Worm (Caenorhabditis elegans) whole organism, L1 larva: ENCODE measurements around the gene arrd-13.

Experiments used
- alr-1 ChIP-seq: fragments of 200-800 bp; sonication (Bioruptor generic); optimal IDR thresholded peaks from 2 replicates; lab custom pipeline; 2018; ENCODE audit warnings: borderline replicate concordance, mild to moderate bottlenecking, missing genetic modification characterization, missing compliant biosample characterization
- aly-2 ChIP-seq: fragments of 150-350 bp; optimal IDR thresholded peaks from 2 replicates; lab custom pipeline; 2014; ENCODE audit warnings: missing biosample characterization, missing genetic modification characterization
- blmp-1 ChIP-seq: fragments of 150-350 bp; optimal IDR thresholded peaks from 2 replicates; lab custom pipeline; 2014; ENCODE audit warnings: missing biosample characterization, missing genetic modification characterization
- ceh-63 ChIP-seq: fragments of 200-800 bp; sonication (Bioruptor generic); optimal IDR thresholded peaks from 2 replicates; lab custom pipeline; 2018; ENCODE audit warnings: mild to moderate bottlenecking, missing genetic modification characterization, missing compliant biosample characterization
- ceh-8 ChIP-seq: fragments of 200-800 bp; sonication (Bioruptor generic); optimal IDR thresholded peaks from 2 replicates; lab custom pipeline; 2018; ENCODE audit warnings: mild to moderate bottlenecking, missing genetic modification characterization, moderate library complexity, missing compliant biosample characterization
- ceh-88 ChIP-seq: fragments of 200-800 bp; sonication (Bioruptor generic); IDR thresholded peaks from 2 replicates; pipeline ENCODE4 v1.3.6; 2022; ENCODE audit warnings: missing genetic modification characterization, missing compliant biosample characterization
- ceh-90 ChIP-seq: sonication (generic microtip); optimal IDR thresholded peaks from 2 replicates; lab custom pipeline; 2016; ENCODE audit warnings: missing genetic modification characterization, missing compliant biosample characterization
- ces-1 ChIP-seq: fragments of 150-350 bp; optimal IDR thresholded peaks from 2 replicates; lab custom pipeline; 2014; ENCODE audit warnings: missing biosample characterization, missing genetic modification reagents, missing genetic modification characterization
- dpl-1 ChIP-seq, 3 experiments: fragments of 150-350 bp in 2 of 3; sonication (generic microtip) in 1 of 3; optimal IDR thresholded peaks; 2 replicates each; lab custom pipeline; 2014 to 2017; ENCODE audit warnings: missing biosample characterization in 3 of 3, missing genetic modification characterization in 3 of 3, missing genetic modification reagents in 3 of 3
- dsc-1 ChIP-seq: sonication (generic microtip); optimal IDR thresholded peaks from 2 replicates; lab custom pipeline; 2016; ENCODE audit warnings: mild to moderate bottlenecking, missing genetic modification characterization, missing compliant biosample characterization
- efl-1 ChIP-seq, 4 experiments: fragments of 150-350 bp; optimal IDR thresholded peaks in 3 of 4; peaks in 1 of 4; 1 replicate in 1 of 4; 2 replicates in 3 of 4; lab custom pipeline; 2014; ENCODE audit warnings: missing biosample characterization in 2 of 4, missing genetic modification characterization in 2 of 4, missing genetic modification reagents in 2 of 4
- elt-3 ChIP-seq, 6 experiments: fragments of 150-350 bp in 1 of 6; sonication (generic microtip); optimal IDR thresholded peaks; 2 replicates each; lab custom pipeline; 2017 to 2018; ENCODE audit warnings: missing biosample characterization in 6 of 6, missing genetic modification characterization in 6 of 6, inconsistent platforms in 1 of 6
- ets-5 ChIP-seq: fragments of 200-800 bp; sonication (Bioruptor generic); IDR thresholded peaks from 2 replicates; pipeline ENCODE4 v1.3.6; 2022; ENCODE audit warnings: missing genetic modification characterization, missing compliant biosample characterization
- hlh-4 ChIP-seq: sonication (generic microtip); optimal IDR thresholded peaks from 2 replicates; lab custom pipeline; 2016; ENCODE audit warnings: mild to moderate bottlenecking, missing genetic modification characterization, missing compliant biosample characterization
- isw-1 ChIP-seq: fragments of 200-800 bp; sonication (Bioruptor generic); IDR thresholded peaks from 2 replicates; pipeline ENCODE4 v1.3.6; 2022; ENCODE audit warnings: missing genetic modification characterization, missing compliant biosample characterization
- jun-1 ChIP-seq: fragments of 150-350 bp; optimal IDR thresholded peaks from 2 replicates; lab custom pipeline; 2014; ENCODE audit warnings: missing biosample characterization, missing genetic modification reagents, missing genetic modification characterization
- lin-13 ChIP-seq: fragments of 150-350 bp; optimal IDR thresholded peaks from 2 replicates; lab custom pipeline; 2014; ENCODE audit warnings: missing biosample characterization, missing genetic modification reagents, missing genetic modification characterization
- lin-14 ChIP-seq: fragments of 200-800 bp; sonication (Bioruptor generic); optimal IDR thresholded peaks from 2 replicates; lab custom pipeline; 2018; ENCODE audit warnings: mild to moderate bottlenecking, missing genetic modification characterization, moderate library complexity, missing compliant biosample characterization
- lin-35 ChIP-seq, 2 experiments: fragments of 150-350 bp; optimal IDR thresholded peaks; 2 replicates each; lab custom pipeline; 2014; ENCODE audit warnings: missing biosample characterization in 2 of 2, missing genetic modification characterization in 2 of 2, missing genetic modification reagents in 2 of 2
- lir-3 ChIP-seq: sonication (generic microtip); optimal IDR thresholded peaks from 2 replicates; lab custom pipeline; 2016; ENCODE audit warnings: mild to moderate bottlenecking, missing genetic modification characterization, moderate library complexity, missing compliant biosample characterization; ENCODE audit not compliant: poor library complexity
- lsy-2 ChIP-seq, 2 experiments: fragments of 150-350 bp; optimal IDR thresholded peaks; 2 replicates each; lab custom pipeline; 2014; ENCODE audit warnings: missing biosample characterization in 2 of 2, missing genetic modification characterization in 2 of 2
- mab-9 ChIP-seq: fragments of 200-800 bp; sonication (Bioruptor generic); IDR thresholded peaks from 2 replicates; pipeline ENCODE4 v1.3.6; 2022; ENCODE audit warnings: missing genetic modification reagents, missing genetic modification characterization, missing compliant biosample characterization
- mdl-1 ChIP-seq, 2 experiments: fragments of 150-350 bp; optimal IDR thresholded peaks; 2 replicates each; lab custom pipeline; 2014 to 2017; ENCODE audit warnings: missing biosample characterization in 2 of 2, missing genetic modification characterization in 2 of 2, inconsistent platforms in 1 of 2
- mep-1 ChIP-seq: fragments of 150-350 bp; optimal IDR thresholded peaks from 2 replicates; lab custom pipeline; 2014; ENCODE audit warnings: missing biosample characterization, missing genetic modification characterization
- nhr-11 ChIP-seq: fragments of 150-350 bp; optimal IDR thresholded peaks from 2 replicates; lab custom pipeline; 2014; ENCODE audit warnings: missing biosample characterization, missing genetic modification characterization
- nhr-12 ChIP-seq: sonication (generic microtip); optimal IDR thresholded peaks from 2 replicates; lab custom pipeline; 2017; ENCODE audit warnings: missing biosample characterization, missing genetic modification characterization
- nhr-20 ChIP-seq: sonication (generic microtip); optimal IDR thresholded peaks from 2 replicates; lab custom pipeline; 2016; ENCODE audit warnings: mild to moderate bottlenecking, missing genetic modification characterization, missing compliant biosample characterization
- nhr-47 ChIP-seq: sonication (generic microtip); optimal IDR thresholded peaks from 2 replicates; lab custom pipeline; 2016; ENCODE audit warnings: mild to moderate bottlenecking, missing genetic modification characterization, moderate library complexity, missing compliant biosample characterization
- nhr-85 ChIP-seq: sonication (generic microtip); peaks from one replicate; lab custom pipeline; 2016; ENCODE audit warnings: missing genetic modification characterization, inconsistent platforms, missing compliant biosample characterization
- pag-3 ChIP-seq: sonication (generic microtip); optimal IDR thresholded peaks from 2 replicates; lab custom pipeline; 2017; ENCODE audit warnings: missing genetic modification characterization, mild to moderate bottlenecking, missing compliant biosample characterization, antibody characterized with exemption, borderline replicate concordance; ENCODE audit not compliant: insufficient read depth
- snpc-4 ChIP-seq: fragments of 150-350 bp; optimal IDR thresholded peaks from 2 replicates; lab custom pipeline; 2014; ENCODE audit warnings: missing biosample characterization, missing genetic modification characterization
- snu-23 ChIP-seq: sonication (generic microtip); optimal IDR thresholded peaks from 2 replicates; lab custom pipeline; 2016; ENCODE audit warnings: missing genetic modification characterization, missing compliant biosample characterization
- sox-4 ChIP-seq: sonication (generic microtip); optimal IDR thresholded peaks from 2 replicates; lab custom pipeline; 2016; ENCODE audit warnings: missing genetic modification characterization, missing compliant biosample characterization
- sptf-1 ChIP-seq: fragments of 150-350 bp; optimal IDR thresholded peaks from 2 replicates; lab custom pipeline; 2014; ENCODE audit warnings: missing biosample characterization, missing genetic modification characterization
- sup-37 ChIP-seq: fragments of 200-800 bp; sonication (Bioruptor generic); optimal IDR thresholded peaks from 2 replicates; lab custom pipeline; 2018; ENCODE audit warnings: mild to moderate bottlenecking, missing genetic modification characterization, missing compliant biosample characterization
- unc-62 ChIP-seq: fragments of 150-350 bp; optimal IDR thresholded peaks from 2 replicates; lab custom pipeline; 2014; ENCODE audit warnings: missing biosample characterization, missing genetic modification reagents, missing genetic modification characterization
- vab-15 ChIP-seq: sonication (generic microtip); optimal IDR thresholded peaks from 2 replicates; lab custom pipeline; 2017; ENCODE audit warnings: missing genotype, mild to moderate bottlenecking, missing genetic modification characterization, missing compliant biosample characterization
- xbp-1 ChIP-seq: sonication (generic microtip); optimal IDR thresholded peaks from 2 replicates; lab custom pipeline; 2016; ENCODE audit warnings: missing genetic modification characterization, missing compliant biosample characterization
- zag-1 ChIP-seq: fragments of 150-350 bp; optimal IDR thresholded peaks from 2 replicates; lab custom pipeline; 2014; ENCODE audit warnings: missing biosample characterization, missing genetic modification characterization

The arrd-13 gene

DNA sequence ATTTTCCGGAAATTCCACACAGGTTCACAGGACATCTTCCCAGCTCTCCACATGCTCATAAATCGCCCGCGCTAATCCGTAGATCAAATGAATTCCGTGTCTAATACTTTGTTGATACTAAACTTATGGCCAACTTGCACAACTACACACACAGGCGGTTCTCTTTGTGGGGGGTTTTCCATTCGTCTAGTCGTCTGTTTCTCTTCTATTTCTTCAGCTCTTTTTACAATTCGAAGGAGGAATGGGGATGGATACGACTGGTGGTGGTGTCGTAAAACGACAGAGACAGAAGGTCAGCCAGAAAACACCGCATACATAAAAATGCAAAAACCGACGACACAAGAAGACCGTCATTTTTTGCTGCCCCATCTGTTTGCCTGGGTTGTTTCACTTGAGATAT, 18.8 kb upstream of the arrd-13 start (continued):
- TF ChIP-seq sup-37 (GFP tag; lab: Kevin White, UChicago) (no peak), blmp-1 (no peak), mab-9 (GFP tag; lab: Robert Waterston, UW) (no peak), ces-1 (GFP tag; lab: Kevin White, UChicago) (no peak), hlh-4 (no peak), lir-3 (tag; lab: Kevin White, UChicago) (no peak), snpc-4 (tag; lab: Kevin White, UChicago) (no peak), sox-4 (no peak), jun-1 (tag; lab: Kevin White, UChicago) (no peak), dpl-1 (GFP tag; optimal IDR thresholded peaks at IDR 0.05; lab: Kevin White, UChicago) (peak in 1 of 3 experiments; percentile 16), nhr-47 (tag; lab: Kevin White, UChicago) (no peak), aly-2 (tag; lab: Kevin White, UChicago) (no peak), zag-1 (tag; lab: Kevin White, UChicago) (no peak), vab-15 (tag; lab: Kevin White, UChicago) (no peak), ceh-90 (tag; lab: Kevin White, UChicago) (no peak), pag-3 (tag; lab: Kevin White, UChicago) (no peak), lsy-2 (tag; optimal IDR thresholded peaks at IDR 0.05; lab: Kevin White, UChicago) (peak in 1 of 2 experiments; percentile 34), sptf-1 (no peak), ceh-8 (GFP tag; lab: Kevin White, UChicago) (no peak), xbp-1 (tag; lab: Kevin White, UChicago) (no peak), mep-1 (tag; lab: Kevin White, UChicago) (peak; percentile 42), ceh-88 (GFP tag; lab: Robert Waterston, UW) (no peak), ets-5 (GFP tag; lab: Robert Waterston, UW) (no peak)

- TF ChIP-seq ceh-63 (no peak), lin-13 (GFP tag; lab: Kevin White, UChicago) (no peak), alr-1 (tag; lab: Kevin White, UChicago) (no peak), nhr-11 (tag; lab: Kevin White, UChicago) (no peak), dsc-1 (tag; lab: Kevin White, UChicago) (peak; percentile 55), xbp-1 (tag; lab: Kevin White, UChicago) (peak; percentile 7)
Measured at ce11 chrII:13741449-13741848, 16.8 kb upstream of the arrd-13 start, which contains the start of gene mig-14. mig-14 (plus strand) TSS chrII:13741738.

DNA sequence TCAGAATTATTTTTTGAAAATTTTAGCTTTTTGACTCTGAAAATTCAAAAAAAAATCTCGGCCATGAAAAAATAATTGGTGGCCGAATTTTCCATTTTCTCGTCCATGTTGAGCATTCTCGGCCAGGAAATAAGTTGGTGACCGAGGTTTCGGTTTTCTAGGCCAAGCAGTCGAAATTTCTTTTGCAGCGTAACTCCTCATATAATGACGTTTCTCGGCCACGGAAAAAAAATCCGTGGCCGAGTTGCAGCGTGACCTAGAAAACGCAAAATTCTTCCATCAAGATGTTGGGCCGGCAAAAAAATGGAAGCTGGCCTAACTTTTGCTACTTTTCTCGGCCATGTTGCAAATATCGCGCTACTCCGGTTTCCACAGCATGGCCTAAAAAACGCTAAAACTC, 8.1 kb upstream of the arrd-13 start:
- TF ChIP-seq ets-5 (GFP tag; lab: Robert Waterston, UW), result no peak
- no peak for TF ChIP-seq pag-3 (tag; lab: Kevin White, UChicago)
- TF ChIP-seq nhr-12, result no peak
- TF ChIP-seq isw-1 (GFP tag; lab: Robert Waterston, UW), result no peak
- TF ChIP-seq dpl-1 (GFP tag; optimal IDR thresholded peaks at IDR 0.05; lab: Kevin White, UChicago), result no peak
- no peak for TF ChIP-seq efl-1 (optimal IDR thresholded peaks at IDR 0.05; lab: Kevin White, UChicago)
- peak in 1 of 2 experiments; percentile 76 for TF ChIP-seq efl-1 (GFP tag; optimal IDR thresholded peaks at IDR 0.05 in 1 of 2; lab: Kevin White, UChicago)

DNA sequence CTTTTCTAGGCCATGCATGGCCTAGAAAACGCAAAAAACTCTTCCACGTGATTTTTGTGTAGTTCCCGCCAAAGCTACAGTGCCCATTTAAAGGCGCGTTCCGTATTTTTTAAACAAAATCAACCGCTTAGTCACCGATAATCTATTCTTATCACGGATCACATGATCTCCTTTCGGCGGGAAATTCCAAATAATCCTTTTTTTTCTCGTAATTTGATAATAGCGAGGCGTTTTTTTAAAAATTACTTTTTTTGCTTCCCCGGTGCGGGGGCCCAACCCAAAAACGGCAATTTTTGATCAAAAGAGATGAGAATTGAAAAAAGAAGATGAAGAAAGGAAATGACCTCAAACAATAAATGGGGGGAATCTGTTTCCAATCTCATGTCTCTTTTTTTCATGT, 7.2 kb upstream of the arrd-13 start:
- TF ChIP-seq nhr-20 (tag; lab: Kevin White, UChicago), result peak; percentile 47
- TF ChIP-seq lin-35 (GFP tag; optimal IDR thresholded peaks at IDR 0.05; lab: Kevin White, UChicago), result peak in 1 of 2 experiments; percentile 31
- peak; percentile 43 for TF ChIP-seq snu-23 (GFP tag; lab: Kevin White, UChicago)
- no peak for TF ChIP-seq lin-14
- TF ChIP-seq elt-3 (tag; optimal IDR thresholded peaks at IDR 0.05; lab: Kevin White, UChicago), result peak in 2 of 6 experiments; percentile 11 to 41
- peak; percentile 65 for TF ChIP-seq blmp-1
- peak in 1 of 2 experiments; percentile 9 for TF ChIP-seq lsy-2 (tag; optimal IDR thresholded peaks at IDR 0.05; lab: Kevin White, UChicago)
- TF ChIP-seq unc-62, result no peak
- peak; percentile 84 for TF ChIP-seq nhr-85
- TF ChIP-seq snpc-4 (tag; lab: Kevin White, UChicago), result no peak
- peak in 1 of 2 experiments; percentile 13 for TF ChIP-seq mdl-1 (tag; optimal IDR thresholded peaks at IDR 0.05; lab: Kevin White, UChicago)
- TF ChIP-seq efl-1 (optimal IDR thresholded peaks at IDR 0.05; lab: Kevin White, UChicago), result no peak
- TF ChIP-seq efl-1 (GFP tag; optimal IDR thresholded peaks at IDR 0.05 in 1 of 2; lab: Kevin White, UChicago), result peak in 1 of 2 experiments; percentile 90
- TF ChIP-seq dsc-1 (tag; lab: Kevin White, UChicago), result peak; percentile 29
